Fruit fly (Drosophila melanogaster) whole organism: ENCODE measurements around the gene Jon65Aiv.

Experiments
- CG8478 ChIP-seq: fragments of >200 bp; optimal IDR thresholded peaks from 2 replicates; lab custom pipeline; 2018; ENCODE audit warnings: inconsistent platforms
- EcR ChIP-seq, 2 experiments: fragments of >200 bp; optimal IDR thresholded peaks; 2 replicates each; lab custom pipeline; 2017; ENCODE audit warnings: missing biosample characterization in 2 of 2, missing genetic modification characterization in 2 of 2, missing genetic modification reagents in 2 of 2
- pan ChIP-seq: fragments of >200 bp; optimal IDR thresholded peaks from 2 replicates; lab custom pipeline; 2017
- psq ChIP-seq: fragments of >200 bp; optimal IDR thresholded peaks from 2 replicates; lab custom pipeline; 2017

DNA sequence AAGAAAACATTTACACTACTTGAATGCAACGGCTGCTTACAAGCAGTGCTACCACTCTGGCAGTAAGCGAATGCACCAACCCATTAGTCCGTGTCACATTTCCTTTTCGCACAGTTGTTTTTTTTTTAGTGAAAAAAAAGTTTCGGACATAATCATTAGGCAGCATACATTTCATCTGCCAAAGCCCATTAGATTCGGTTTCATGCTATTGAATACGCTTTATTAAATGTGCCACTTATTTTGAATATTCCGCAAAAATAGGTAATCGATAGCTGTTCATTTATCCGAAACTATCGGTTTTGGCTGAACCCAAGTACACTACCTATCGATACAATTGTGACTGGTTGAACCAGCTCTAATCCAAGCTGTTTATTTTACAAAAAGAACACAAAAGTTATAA, 15.8 kb downstream of the Jon65Aiv start, which contains the start of gene tant:
- TF ChIP-seq pan: no peak
- TF ChIP-seq CG8478: no peak
- no peak for TF ChIP-seq psq (lab: Kevin White, UChicago)
- no peak for TF ChIP-seq EcR (GFP tag; optimal IDR thresholded peaks at IDR 0.05; lab: Kevin White, UChicago)
